Fruit fly (Drosophila melanogaster) whole organism, embryonic: ENCODE data around the gene CG18749.

Experiments used
- Antp ChIP-seq: fragments of 200-800 bp; sonication (Bioruptor generic); optimal IDR thresholded peaks from 3 replicates; lab custom pipeline; 2016; ENCODE audit warnings: missing biosample characterization, missing genetic modification characterization
- Atf-2 ChIP-seq: fragments of 200-800 bp; sonication (Bioruptor generic); optimal IDR thresholded peaks from 2 replicates; lab custom pipeline; 2016; ENCODE audit warnings: missing biosample characterization, missing genetic modification characterization
- Atf6 ChIP-seq: fragments of 200-800 bp; sonication (Bioruptor generic); IDR thresholded peaks from 2 replicates; pipeline ENCODE4 v1.3.6; 2022; ENCODE audit warnings: missing biosample characterization, missing genetic modification characterization
- Awh ChIP-seq: fragments of 200-800 bp; sonication (Bioruptor generic); IDR thresholded peaks from 2 replicates; pipeline ENCODE4, ENCODE4 v1.3.6; 2022; ENCODE audit warnings: missing biosample characterization, missing genetic modification characterization
- Bteb2 ChIP-seq: fragments of 200-800 bp; sonication (Bioruptor generic); optimal IDR thresholded peaks from 2 replicates; lab custom pipeline; 2016; ENCODE audit warnings: missing biosample characterization, missing genetic modification characterization
- CG10366 ChIP-seq: fragments of 200-800 bp; sonication (Bioruptor generic); IDR thresholded peaks from 2 replicates; pipeline ENCODE4 v1.3.6; 2022; ENCODE audit warnings: missing biosample characterization, missing genetic modification characterization
- CG13775 ChIP-seq: fragments of 200-800 bp; sonication (Bioruptor generic); optimal IDR thresholded peaks from 3 replicates; lab custom pipeline; 2017; ENCODE audit warnings: missing biosample characterization, mild to moderate bottlenecking, missing genetic modification characterization
- CG14710 ChIP-seq: fragments of 200-800 bp; sonication (Bioruptor generic); optimal IDR thresholded peaks from 3 replicates; lab custom pipeline; 2019; ENCODE audit warnings: missing biosample characterization, mild to moderate bottlenecking, missing genetic modification characterization, moderate library complexity
- CG16779 ChIP-seq: fragments of 200-800 bp; sonication (Bioruptor generic); IDR thresholded peaks from 2 replicates; pipeline ENCODE4 v1.3.6; 2022; ENCODE audit warnings: missing biosample characterization, missing genetic modification characterization
- CG17328 ChIP-seq: fragments of 200-800 bp; sonication (Bioruptor generic); IDR thresholded peaks from 2 replicates; pipeline ENCODE4 v1.3.6; 2022; ENCODE audit warnings: missing biosample characterization, missing genetic modification characterization
- CG2116 ChIP-seq: fragments of 200-800 bp; sonication (Bioruptor generic); optimal IDR thresholded peaks from 3 replicates; lab custom pipeline; 2018; ENCODE audit warnings: missing biosample characterization, mild to moderate bottlenecking, missing genetic modification characterization
- CG2678 ChIP-seq: fragments of 200-800 bp; sonication (Bioruptor generic); optimal IDR thresholded peaks from 3 replicates; lab custom pipeline; 2019; ENCODE audit warnings: missing biosample characterization, mild to moderate bottlenecking, missing genetic modification characterization, moderate library complexity
- CG31388 ChIP-seq: fragments of 200-800 bp; sonication (Bioruptor generic); optimal IDR thresholded peaks from 2 replicates; lab custom pipeline; 2016; ENCODE audit warnings: missing biosample characterization, missing genetic modification characterization
- CG4360 ChIP-seq: fragments of 200-800 bp; sonication (Bioruptor generic); IDR thresholded peaks from 2 replicates; pipeline ENCODE4 v1.3.6; 2022; ENCODE audit warnings: missing biosample characterization, missing genetic modification characterization
- CG7786 ChIP-seq: fragments of 200-800 bp; sonication (Bioruptor generic); optimal IDR thresholded peaks from 2 replicates; lab custom pipeline; 2016; ENCODE audit warnings: missing biosample characterization, missing genetic modification characterization
- CG8388 ChIP-seq: fragments of 200-800 bp; sonication (Bioruptor generic); optimal IDR thresholded peaks from 2 replicates; lab custom pipeline; 2019; ENCODE audit warnings: missing biosample characterization, mild to moderate bottlenecking, missing genetic modification characterization, moderate library complexity
- CG9437 ChIP-seq: fragments of 200-800 bp; sonication (Bioruptor generic); optimal IDR thresholded peaks from 2 replicates; lab custom pipeline; 2018; ENCODE audit warnings: missing biosample characterization, mild to moderate bottlenecking, missing genetic modification characterization
- CG9727 ChIP-seq: fragments of 200-800 bp; sonication (Bioruptor generic); optimal IDR thresholded peaks from 3 replicates; lab custom pipeline; 2017; ENCODE audit warnings: missing biosample characterization, mild to moderate bottlenecking, missing genetic modification characterization
- CG9817 ChIP-seq: fragments of 200-800 bp; sonication (Bioruptor generic); optimal IDR thresholded peaks from 2 replicates; lab custom pipeline; 2018; ENCODE audit warnings: missing biosample characterization, mild to moderate bottlenecking, missing genetic modification characterization, moderate library complexity
- Chrac-16 ChIP-seq: fragments of 200-800 bp; sonication (Bioruptor generic); optimal IDR thresholded peaks from 3 replicates; lab custom pipeline; 2016; ENCODE audit warnings: missing biosample characterization, missing genetic modification characterization
- Dip3 ChIP-seq: fragments of 200-800 bp; sonication (Bioruptor generic); optimal IDR thresholded peaks from 3 replicates; lab custom pipeline; 2016; ENCODE audit warnings: missing biosample characterization, missing genetic modification characterization
- Dp ChIP-seq: fragments of 200-800 bp; sonication (Bioruptor generic); optimal IDR thresholded peaks from 2 replicates; lab custom pipeline; 2018; ENCODE audit warnings: missing biosample characterization, mild to moderate bottlenecking, missing genetic modification characterization, moderate library complexity
- Fer1 ChIP-seq: fragments of 200-800 bp; sonication (Bioruptor generic); optimal IDR thresholded peaks from 2 replicates; lab custom pipeline; 2017; ENCODE audit warnings: missing biosample characterization, mild to moderate bottlenecking, missing genetic modification characterization
- HHEX ChIP-seq: fragments of 200-800 bp; sonication (Bioruptor generic); optimal IDR thresholded peaks from 3 replicates; lab custom pipeline; 2017; ENCODE audit warnings: missing biosample characterization, mild to moderate bottlenecking, missing genetic modification characterization, missing genetic modification reagents
- HLH3B ChIP-seq: fragments of 200-800 bp; sonication (Bioruptor generic); IDR thresholded peaks from 2 replicates; pipeline ENCODE4 v1.3.6; 2022; ENCODE audit warnings: missing biosample characterization, missing genetic modification characterization
- HmgZ ChIP-seq: fragments of 200-800 bp; sonication (Bioruptor generic); optimal IDR thresholded peaks from 2 replicates; lab custom pipeline; 2018; ENCODE audit warnings: missing biosample characterization, mild to moderate bottlenecking, missing genetic modification characterization
- Hr39 ChIP-seq: fragments of >200 bp; optimal IDR thresholded peaks from 2 replicates; lab custom pipeline; 2017
- Lpt ChIP-seq: fragments of >200 bp; optimal IDR thresholded peaks from 2 replicates; lab custom pipeline; 2018; ENCODE audit warnings: missing biosample characterization, missing genetic modification characterization
- Mrtf ChIP-seq: fragments of 200-800 bp; sonication (Bioruptor generic); IDR thresholded peaks from 3 replicates; pipeline ENCODE4 v1.3.6; 2022; ENCODE audit warnings: missing biosample characterization, missing genetic modification characterization
- Sox100B ChIP-seq: fragments of 200-800 bp; sonication (Bioruptor generic); optimal IDR thresholded peaks from 3 replicates; lab custom pipeline; 2018; ENCODE audit warnings: missing biosample characterization, mild to moderate bottlenecking, missing genetic modification characterization
- Tbp ChIP-seq: fragments of >200 bp; optimal IDR thresholded peaks from 2 replicates; lab custom pipeline; 2018; ENCODE audit warnings: missing biosample characterization, missing genetic modification characterization
- ac ChIP-seq: fragments of 200-800 bp; sonication (Bioruptor generic); optimal IDR thresholded peaks from 3 replicates; lab custom pipeline; 2017; ENCODE audit warnings: missing biosample characterization, mild to moderate bottlenecking, missing genetic modification characterization
- bowl ChIP-seq: fragments of 200-800 bp; sonication (Bioruptor generic); IDR thresholded peaks from 2 replicates; pipeline ENCODE4 v1.3.6; 2022; ENCODE audit warnings: missing biosample characterization, missing genetic modification characterization
- caup ChIP-seq: fragments of 200-800 bp; sonication (Bioruptor generic); optimal IDR thresholded peaks from 3 replicates; lab custom pipeline; 2017; ENCODE audit warnings: missing biosample characterization, mild to moderate bottlenecking, missing genetic modification characterization, moderate library complexity; ENCODE audit not compliant: severe bottlenecking
- dan ChIP-seq: fragments of 200-800 bp; sonication (Bioruptor generic); IDR thresholded peaks from 2 replicates; pipeline ENCODE4 v1.3.6; 2022; ENCODE audit warnings: missing biosample characterization, missing genetic modification characterization
- en ChIP-seq: fragments of 200-800 bp; sonication (Bioruptor generic); optimal IDR thresholded peaks from 2 replicates; lab custom pipeline; 2016; ENCODE audit warnings: missing biosample characterization, missing genetic modification characterization
- inv ChIP-seq: fragments of 200-800 bp; sonication (Bioruptor generic); IDR thresholded peaks from 2 replicates; pipeline ENCODE4 v1.3.6; 2022; ENCODE audit warnings: missing biosample characterization, missing genetic modification characterization; ENCODE audit not compliant: partially characterized antibody
- jigr1 ChIP-seq: fragments of 200-800 bp; sonication (Bioruptor generic); IDR thresholded peaks from 3 replicates; pipeline ENCODE4 v1.3.6; 2022; ENCODE audit warnings: missing biosample characterization, missing genetic modification characterization
- lilli ChIP-seq: fragments of 200-800 bp; sonication (Bioruptor generic); optimal IDR thresholded peaks from 3 replicates; lab custom pipeline; 2016; ENCODE audit warnings: missing biosample characterization, missing genetic modification characterization
- lmd ChIP-seq: fragments of 200-800 bp; sonication (Bioruptor generic); IDR thresholded peaks from 2 replicates; pipeline ENCODE4 v1.3.6; 2022; ENCODE audit warnings: missing biosample characterization, missing genetic modification characterization
- lov ChIP-seq, 2 experiments: fragments of 200-800 bp in 1 of 2; fragments of >200 bp in 1 of 2; sonication (Bioruptor generic) in 1 of 2; IDR thresholded peaks in 1 of 2; optimal IDR thresholded peaks in 1 of 2; 2 replicates in 1 of 2; 3 replicates in 1 of 2; pipeline versions ENCODE4 v1.3.6 to Lab custom; 2017 to 2022; ENCODE audit warnings: missing biosample characterization in 1 of 2, missing genetic modification characterization in 1 of 2
- nerfin-1 ChIP-seq: fragments of 200-800 bp; sonication (Bioruptor generic); optimal IDR thresholded peaks from 3 replicates; lab custom pipeline; 2019; ENCODE audit warnings: missing biosample characterization, mild to moderate bottlenecking, missing genetic modification characterization, moderate library complexity
- org-1 ChIP-seq: fragments of 200-800 bp; sonication (Bioruptor generic); optimal IDR thresholded peaks from 2 replicates; lab custom pipeline; 2017; ENCODE audit warnings: missing biosample characterization, missing genetic modification characterization
- otp ChIP-seq: fragments of 200-800 bp; sonication (Bioruptor generic); IDR thresholded peaks from 3 replicates; pipeline ENCODE4, ENCODE4 v1.3.6; 2022; ENCODE audit warnings: missing biosample characterization, missing genetic modification characterization
- psq ChIP-seq: fragments of 200-800 bp; sonication (Bioruptor generic); optimal IDR thresholded peaks from 2 replicates; lab custom pipeline; 2017; ENCODE audit warnings: missing biosample characterization, missing genetic modification characterization
- ro ChIP-seq: fragments of 200-800 bp; sonication (Bioruptor generic); IDR thresholded peaks from 2 replicates; pipeline ENCODE4 v1.3.6; 2022; ENCODE audit warnings: missing biosample characterization, missing genetic modification characterization
- sd ChIP-seq: fragments of 200-800 bp; sonication (Bioruptor generic); optimal IDR thresholded peaks from 3 replicates; lab custom pipeline; 2018; ENCODE audit warnings: missing biosample characterization, mild to moderate bottlenecking, missing genetic modification characterization, moderate library complexity
- seq ChIP-seq: fragments of 200-800 bp; sonication (Bioruptor generic); IDR thresholded peaks from 2 replicates; pipeline ENCODE4 v1.3.6; 2022; ENCODE audit warnings: missing biosample characterization, missing genetic modification characterization
- slbo ChIP-seq: fragments of 200-800 bp; sonication (Bioruptor generic); IDR thresholded peaks from 2 replicates; pipeline ENCODE4 v1.3.6; 2022; ENCODE audit warnings: missing biosample characterization, missing genetic modification characterization
- stc ChIP-seq: fragments of 200-800 bp; sonication (Bioruptor generic); IDR thresholded peaks from 2 replicates; pipeline ENCODE4 v1.3.6; 2022; ENCODE audit warnings: missing biosample characterization, missing genetic modification characterization
- zen ChIP-seq: fragments of 200-800 bp; sonication (Bioruptor generic); optimal IDR thresholded peaks from 3 replicates; lab custom pipeline; 2018; ENCODE audit warnings: missing biosample characterization, mild to moderate bottlenecking, missing genetic modification characterization, moderate library complexity
- zen2 ChIP-seq: fragments of 200-800 bp; sonication (Bioruptor generic); IDR thresholded peaks from 3 replicates; pipeline ENCODE4 v1.3.6; 2022; ENCODE audit warnings: missing biosample characterization, missing genetic modification characterization; ENCODE audit not compliant: partially characterized antibody

CG18749 gene

dm6 chr3R:8212594-8212993 is 31.3 kb upstream of the CG18749 start (continued):
- TF ChIP-seq Chrac-16 (GFP tag; lab: Kevin White, UChicago) (peak; percentile 53), CG2116 (GFP tag; lab: Kevin White, UChicago) (no peak), CG17328 (peak; percentile 72), CG13775 (peak; percentile 53), CG2678 (peak; percentile 69), dan (GFP tag; lab: Robert Waterston, UW) (peak; percentile 49; the same call in 1 of the 2 replicates), psq (GFP tag; lab: Kevin White, UChicago) (peak; percentile 15), jigr1 (0 out of 3 replicates have a peak, but pooled peaks have one; percentile 33), CG9817 (tag; lab: Kevin White, UChicago) (no peak), ac (peak; percentile 30), Sox100B (GFP tag; lab: Kevin White, UChicago) (peak; percentile 14), CG7786 (GFP tag; lab: Kevin White, UChicago) (peak; percentile 51), HHEX (peak; percentile 32), CG14710 (tag; lab: Kevin White, UChicago) (peak; percentile 73), CG16779 (no peak), inv (GFP tag; lab: Robert Waterston, UW) (no peak), stc (GFP tag; lab: Robert Waterston, UW) (no peak), ro (no peak), Bteb2 (GFP tag; lab: Kevin White, UChicago) (no peak), otp (GFP tag; lab: Robert Waterston, UW) (peak; percentile 66), Fer1 (GFP tag; lab: Kevin White, UChicago) (no peak), lilli (GFP tag; lab: Kevin White, UChicago) (peak; percentile 39), CG8388 (peak; percentile 64), lov (optimal IDR thresholded peaks at IDR 0.05; lab: Kevin White, UChicago) (no peak), lov (GFP tag; IDR thresholded peaks at IDR 0.05; lab: Robert Waterston, UW) (0 out of 3 replicates have a peak, but pooled peaks have one; percentile 21), slbo (peak; percentile 28), CG31388 (GFP tag; lab: Kevin White, UChicago) (no peak), Atf6 (GFP tag; lab: Robert Waterston, UW) (no peak; the same call in 1 of the 2 replicates), bowl (GFP tag; lab: Robert Waterston, UW) (no peak), zen (tag; lab: Kevin White, UChicago) (peak; percentile 72), Awh (no peak), en (no peak), HLH3B (GFP tag; lab: Robert Waterston, UW) (peak; percentile 50; the same call in 1 of the 2 replicates), CG9437 (peak; percentile 30), Dip3 (GFP tag; lab: Kevin White, UChicago) (no peak), HmgZ (no peak), nerfin-1 (tag; lab: Kevin White, UChicago) (peak; percentile 45), org-1 (GFP tag; lab: Kevin White, UChicago) (peak; percentile 47), sd (no peak), seq (GFP tag; lab: Robert Waterston, UW) (no peak), Mrtf (GFP tag; lab: Robert Waterston, UW) (no peak), Dp (no peak), Lpt (GFP tag; lab: Kevin White, UChicago) (no peak), Antp (GFP tag; lab: Kevin White, UChicago) (peak; percentile 65), caup (GFP tag; lab: Kevin White, UChicago) (peak; percentile 14), zen2 (GFP tag; lab: Robert Waterston, UW) (no peak), CG9727 (peak; percentile 81), Hr39 (no peak), Tbp (GFP tag; lab: Kevin White, UChicago) (no peak), lmd (GFP tag; lab: Robert Waterston, UW) (peak; percentile 48), Atf-2 (GFP tag; lab: Kevin White, UChicago) (peak; percentile 60), CG10366 (GFP tag; lab: Robert Waterston, UW) (peak; percentile 43; the same call in 1 of the 2 replicates), CG4360 (GFP tag; lab: Robert Waterston, UW) (no peak)
